Fruit fly (Drosophila melanogaster) whole organism, adult: ENCODE data around the gene CG42814.

Experiments used
- CG11617 ChIP-seq: fragments of 200-800 bp; sonication (Bioruptor generic); optimal IDR thresholded peaks from 2 replicates; lab custom pipeline; 2017; ENCODE audit warnings: mild to moderate bottlenecking, missing biosample characterization, missing genetic modification reagents, missing genetic modification characterization
- CG1620 ChIP-seq: fragments of 200-800 bp; sonication (Bioruptor generic); optimal IDR thresholded peaks from 2 replicates; lab custom pipeline; 2016; ENCODE audit warnings: missing biosample characterization, missing genetic modification characterization
- CG33017 ChIP-seq: fragments of 200-800 bp; sonication (Bioruptor generic); optimal IDR thresholded peaks from 2 replicates; lab custom pipeline; 2018; ENCODE audit warnings: missing biosample characterization, mild to moderate bottlenecking, missing genetic modification characterization, moderate library complexity
- CG5204 ChIP-seq: fragments of 200-800 bp; sonication (Bioruptor generic); optimal IDR thresholded peaks from 2 replicates; lab custom pipeline; 2016; ENCODE audit warnings: missing biosample characterization, missing genetic modification characterization
- CG7101 ChIP-seq: fragments of 200-800 bp; sonication (Bioruptor generic); optimal IDR thresholded peaks from 2 replicates; lab custom pipeline; 2018; ENCODE audit warnings: missing biosample characterization, mild to moderate bottlenecking, missing genetic modification characterization, moderate library complexity
- Clk ChIP-seq: fragments of 200-800 bp; sonication (Bioruptor generic); optimal IDR thresholded peaks from 2 replicates; lab custom pipeline; 2017; ENCODE audit warnings: missing biosample characterization, missing genetic modification characterization
- Crg-1 ChIP-seq: fragments of 200-800 bp; sonication (Bioruptor generic); optimal IDR thresholded peaks from 2 replicates; lab custom pipeline; 2016; ENCODE audit warnings: missing biosample characterization, missing genetic modification characterization
- Hr96 ChIP-seq: fragments of 200-800 bp; sonication (Bioruptor generic); optimal IDR thresholded peaks from 2 replicates; lab custom pipeline; 2016; ENCODE audit warnings: missing biosample characterization, missing genetic modification characterization
- bab1 ChIP-seq: fragments of 200-800 bp; sonication (Bioruptor generic); optimal IDR thresholded peaks from 3 replicates; lab custom pipeline; 2019; ENCODE audit warnings: missing biosample characterization, mild to moderate bottlenecking, missing genetic modification characterization, moderate library complexity
- cic ChIP-seq: fragments of 200-800 bp; sonication (Bioruptor generic); optimal IDR thresholded peaks from 2 replicates; lab custom pipeline; 2017; ENCODE audit warnings: missing biosample characterization, mild to moderate bottlenecking, missing genetic modification characterization, moderate library complexity
- cnc ChIP-seq, 2 experiments: fragments of >200 bp; optimal IDR thresholded peaks; 2 replicates each; lab custom pipeline; 2017
- kay ChIP-seq: fragments of 200-800 bp; sonication (Bioruptor generic); peaks from one replicate; lab custom pipeline; 2016; ENCODE audit warnings: missing biosample characterization, missing genetic modification characterization, borderline replicate concordance
- pad ChIP-seq: fragments of 200-800 bp; sonication (Bioruptor generic); optimal IDR thresholded peaks from 3 replicates; lab custom pipeline; 2017; ENCODE audit warnings: missing biosample characterization, missing genetic modification characterization, mild to moderate bottlenecking, moderate library complexity, missing genetic modification reagents

Gene CG42814

DNA sequence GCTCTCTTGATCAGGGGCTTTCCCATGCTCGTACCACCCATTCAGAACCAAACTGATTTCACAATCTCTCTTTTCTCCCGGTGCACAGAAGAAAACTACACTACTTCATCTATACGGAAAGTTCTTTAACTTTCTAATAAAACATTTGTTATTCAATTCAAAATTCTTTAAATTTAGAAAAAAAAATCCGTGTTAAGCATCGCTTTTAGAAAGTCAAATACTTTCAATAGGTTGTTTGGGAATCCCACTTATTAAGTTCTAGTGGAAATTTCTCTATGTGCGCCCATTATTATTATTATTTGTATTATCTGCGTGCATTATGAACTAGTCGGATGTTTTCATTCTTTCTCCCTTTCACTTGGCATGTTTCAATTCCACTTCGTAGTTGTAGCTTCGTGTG lies 36.2 kb downstream of the CG42814 start:
- TF ChIP-seq bab1 (no peak), cic (GFP tag; lab: Kevin White, UChicago) (no peak), pad (GFP tag; lab: Kevin White, UChicago) (no peak), CG1620 (no peak), kay (GFP tag; lab: Kevin White, UChicago) (no peak), Crg-1 (no peak), CG33017 (tag; lab: Kevin White, UChicago) (no peak), CG7101 (tag; lab: Kevin White, UChicago) (no peak)

DNA sequence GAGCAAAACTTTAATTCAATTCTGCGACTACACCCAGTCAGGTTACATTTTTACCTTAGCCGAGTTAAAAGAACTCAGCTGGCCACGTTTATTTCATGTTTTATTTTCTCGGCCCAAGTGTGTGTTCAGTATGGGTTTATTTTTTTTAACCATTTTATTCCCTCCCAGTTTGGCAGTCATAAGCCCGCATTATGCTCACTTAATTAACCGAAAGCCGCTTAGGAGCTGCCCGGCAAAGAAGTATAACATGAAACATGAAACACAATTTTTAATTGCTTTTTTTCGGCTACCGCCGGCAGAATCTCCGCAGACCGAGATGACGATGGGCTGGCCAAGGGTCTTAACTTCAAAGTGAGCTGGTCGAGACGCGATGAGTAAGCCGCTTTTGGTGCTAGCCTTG lies 42.4 kb downstream of the CG42814 start:
- TF ChIP-seq Clk (GFP tag; lab: Kevin White, UChicago), result no peak
- TF ChIP-seq Hr96, result no peak
- TF ChIP-seq Crg-1, result no peak
- no peak for TF ChIP-seq cic (GFP tag; lab: Kevin White, UChicago)
- TF ChIP-seq kay (GFP tag; lab: Kevin White, UChicago), result no peak
- TF ChIP-seq bab1, result no peak

DNA sequence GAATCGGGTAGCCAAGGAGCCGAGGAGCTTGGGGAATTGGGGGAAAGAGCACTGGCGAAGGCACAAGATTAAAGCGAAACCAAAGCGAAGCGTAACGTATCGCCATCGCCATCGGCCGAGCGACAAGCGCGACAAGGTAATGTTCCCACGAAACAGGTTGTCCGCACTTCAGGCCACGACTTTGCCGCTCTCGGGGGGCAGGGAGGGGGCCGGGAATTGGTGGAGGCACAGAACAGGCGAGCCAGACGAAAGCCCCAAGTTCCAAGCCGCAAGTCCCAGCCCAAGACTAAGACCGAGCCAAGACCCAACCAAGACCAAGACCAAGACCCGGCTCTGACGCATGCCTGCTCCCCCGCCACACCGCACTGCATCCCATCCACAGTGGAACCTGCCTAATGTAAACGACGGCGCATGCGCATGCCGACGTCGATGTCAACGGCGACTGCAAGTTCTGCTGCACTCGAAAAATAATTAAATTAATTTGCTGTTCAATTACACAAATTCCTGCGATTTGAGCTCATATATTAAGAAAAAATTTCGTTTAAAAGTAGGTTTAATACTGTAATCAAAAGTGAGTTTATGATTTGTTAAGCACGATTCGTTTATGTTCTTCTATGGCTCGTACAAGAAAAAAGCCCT lies 43.2 kb downstream of the CG42814 start:
- TF ChIP-seq cnc (optimal IDR thresholded peaks at IDR 0.05; lab: Kevin White, UChicago) (no peak), CG33017 (tag; lab: Kevin White, UChicago) (no peak), CG7101 (tag; lab: Kevin White, UChicago) (no peak), CG5204 (GFP tag; lab: Kevin White, UChicago) (no peak), Clk (GFP tag; lab: Kevin White, UChicago) (no peak), kay (GFP tag; lab: Kevin White, UChicago) (no peak), CG11617 (no peak)

DNA sequence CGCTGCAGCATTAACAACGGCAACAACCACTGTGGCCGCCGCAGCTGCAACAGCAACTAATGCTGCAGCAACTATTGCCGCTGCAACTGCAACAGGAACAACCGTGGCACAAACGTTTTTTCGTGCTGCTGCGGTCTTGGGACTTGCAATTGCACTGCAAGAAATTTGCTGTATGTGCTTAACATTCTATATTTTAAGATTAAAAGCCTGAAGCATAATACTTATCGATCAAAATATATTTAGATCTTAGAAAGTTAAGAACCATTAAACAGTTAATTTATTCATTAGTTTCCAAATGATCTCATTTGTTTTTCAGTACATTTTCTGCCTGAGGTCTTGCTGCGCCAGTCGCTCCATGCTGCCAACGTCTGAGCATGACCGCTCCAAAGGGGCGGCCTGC lies 48.2 kb downstream of the CG42814 start:
- TF ChIP-seq CG11617, result no peak
